Worm (Caenorhabditis elegans) whole organism, late embryonic: Measurements from ENCODE around the gene srx-41.
"Not testable (repeated sequence)": the region's sequence is repeated elsewhere in the genome, so short reads cannot be mapped to it uniquely, and the experiment has no call there.

ENCODE experiments used
- C08G9.2 ChIP-seq: sonication (generic microtip); optimal IDR thresholded peaks from 2 replicates; lab custom pipeline; 2016; ENCODE audit warnings: mild to moderate bottlenecking, missing genetic modification characterization, moderate library complexity, missing compliant biosample characterization
- F13H6.1 ChIP-seq: sonication (generic microtip); optimal IDR thresholded peaks from 2 replicates; lab custom pipeline; 2016; ENCODE audit warnings: missing genetic modification characterization, missing compliant biosample characterization
- K09A11.1 ChIP-seq: sonication (generic microtip); optimal IDR thresholded peaks from 2 replicates; lab custom pipeline; 2017; ENCODE audit warnings: antibody characterized with exemption, mild to moderate bottlenecking, missing genetic modification characterization, missing compliant biosample characterization; ENCODE audit not compliant: insufficient read depth
- Y22D7AL.16 ChIP-seq: sonication (generic microtip); optimal IDR thresholded peaks from 2 replicates; lab custom pipeline; 2016; ENCODE audit warnings: missing genetic modification characterization, missing compliant biosample characterization
- ahr-1 ChIP-seq: sonication (generic microtip); optimal IDR thresholded peaks from 2 replicates; lab custom pipeline; 2016; ENCODE audit warnings: missing genetic modification characterization, missing compliant biosample characterization
- ceh-14 ChIP-seq: sonication (generic microtip); optimal IDR thresholded peaks from 2 replicates; lab custom pipeline; 2016; ENCODE audit warnings: missing genotype, missing genetic modification characterization, missing compliant biosample characterization
- ceh-2 ChIP-seq: sonication (generic microtip); optimal IDR thresholded peaks from 2 replicates; lab custom pipeline; 2016; ENCODE audit warnings: missing genotype, missing genetic modification characterization, missing compliant biosample characterization
- ceh-22 ChIP-seq: sonication (generic microtip); optimal IDR thresholded peaks from 2 replicates; lab custom pipeline; 2017; ENCODE audit warnings: missing biosample characterization, missing genetic modification characterization
- ceh-24 ChIP-seq: sonication (generic microtip); optimal IDR thresholded peaks from 2 replicates; lab custom pipeline; 2016; ENCODE audit warnings: mild to moderate bottlenecking, missing genetic modification characterization, missing compliant biosample characterization
- ceh-30 ChIP-seq: fragments of 150-350 bp; optimal IDR thresholded peaks from 2 replicates; lab custom pipeline; 2014; ENCODE audit warnings: missing biosample characterization, missing genetic modification characterization
- ceh-34 ChIP-seq: sonication (generic microtip); optimal IDR thresholded peaks from 2 replicates; lab custom pipeline; 2016; ENCODE audit warnings: mild to moderate bottlenecking, missing genetic modification characterization, missing compliant biosample characterization
- ceh-48 ChIP-seq: sonication (generic microtip); optimal IDR thresholded peaks from 2 replicates; lab custom pipeline; 2016; ENCODE audit warnings: missing genetic modification characterization, inconsistent platforms, missing compliant biosample characterization
- ceh-9 ChIP-seq: sonication (generic microtip); optimal IDR thresholded peaks from 2 replicates; lab custom pipeline; 2016; ENCODE audit warnings: mild to moderate bottlenecking, missing genetic modification characterization, inconsistent platforms, missing compliant biosample characterization
- che-1 ChIP-seq: sonication (generic microtip); optimal IDR thresholded peaks from 2 replicates; lab custom pipeline; 2016; ENCODE audit warnings: mild to moderate bottlenecking, missing genetic modification characterization, missing compliant biosample characterization
- eyg-1 ChIP-seq: sonication (generic microtip); optimal IDR thresholded peaks from 2 replicates; lab custom pipeline; 2016; ENCODE audit warnings: missing genotype, missing genetic modification characterization, missing compliant biosample characterization
- fax-1 ChIP-seq: sonication (generic microtip); optimal IDR thresholded peaks from 2 replicates; lab custom pipeline; 2016; ENCODE audit warnings: missing genotype, missing genetic modification characterization, missing compliant biosample characterization
- fkh-10 ChIP-seq: fragments of 150-350 bp; optimal IDR thresholded peaks from 2 replicates; lab custom pipeline; 2014; ENCODE audit warnings: missing biosample characterization, missing genetic modification reagents, missing genetic modification characterization
- hlh-15 ChIP-seq: sonication (generic microtip); optimal IDR thresholded peaks from 2 replicates; lab custom pipeline; 2016; ENCODE audit warnings: missing genetic modification characterization, missing compliant biosample characterization
- hlh-30 ChIP-seq: sonication (generic microtip); optimal IDR thresholded peaks from 2 replicates; lab custom pipeline; 2017; ENCODE audit warnings: antibody characterized with exemption, missing genetic modification characterization, missing compliant biosample characterization; ENCODE audit not compliant: insufficient read depth
- hlh-6 ChIP-seq: sonication (generic microtip); optimal IDR thresholded peaks from 2 replicates; lab custom pipeline; 2016; ENCODE audit warnings: missing genotype, missing genetic modification characterization, missing compliant biosample characterization
- nhr-232 ChIP-seq: sonication (generic microtip); optimal IDR thresholded peaks from 2 replicates; lab custom pipeline; 2016; ENCODE audit warnings: missing genetic modification characterization, missing compliant biosample characterization
- npax-4 ChIP-seq: sonication (generic microtip); optimal IDR thresholded peaks from 2 replicates; lab custom pipeline; 2016; ENCODE audit warnings: missing genetic modification characterization, missing compliant biosample characterization
- pat-9 ChIP-seq: fragments of 200-800 bp; sonication (Bioruptor generic); optimal IDR thresholded peaks from 2 replicates; lab custom pipeline; 2018; ENCODE audit warnings: mild to moderate bottlenecking, missing genetic modification characterization, moderate library complexity, missing compliant biosample characterization
- pha-2 ChIP-seq: sonication (generic microtip); optimal IDR thresholded peaks from 2 replicates; lab custom pipeline; 2017; ENCODE audit warnings: mild to moderate bottlenecking, missing genetic modification characterization, missing compliant biosample characterization
- pqm-1 ChIP-seq: sonication (generic microtip); optimal IDR thresholded peaks from 2 replicates; lab custom pipeline; 2016; ENCODE audit warnings: missing genetic modification characterization, missing compliant biosample characterization
- pros-1 ChIP-seq: fragments of 150-350 bp; optimal IDR thresholded peaks from 2 replicates; lab custom pipeline; 2014; ENCODE audit warnings: missing biosample characterization, missing genetic modification reagents, missing genetic modification characterization
- ref-2 ChIP-seq: sonication (generic microtip); optimal IDR thresholded peaks from 2 replicates; lab custom pipeline; 2016; ENCODE audit warnings: missing genetic modification characterization, missing compliant biosample characterization
- sdc-2 ChIP-seq: sonication (generic microtip); optimal IDR thresholded peaks from 2 replicates; lab custom pipeline; 2016; ENCODE audit warnings: missing genotype, missing genetic modification characterization, missing compliant biosample characterization
- sox-2 ChIP-seq: fragments of 200-800 bp; sonication (Bioruptor generic); IDR thresholded peaks from 2 replicates; pipeline ENCODE4 v1.3.6; 2022; ENCODE audit warnings: missing genetic modification reagents, missing genetic modification characterization, missing compliant biosample characterization
- syd-9 ChIP-seq: sonication (generic microtip); optimal IDR thresholded peaks from 2 replicates; lab custom pipeline; 2016; ENCODE audit warnings: mild to moderate bottlenecking, missing genetic modification characterization, moderate library complexity, missing compliant biosample characterization
- tbx-2 ChIP-seq: sonication (generic microtip); optimal IDR thresholded peaks from 2 replicates; lab custom pipeline; 2016; ENCODE audit warnings: missing genetic modification characterization, missing compliant biosample characterization
- tbx-7 ChIP-seq: sonication (generic microtip); optimal IDR thresholded peaks from 2 replicates; lab custom pipeline; 2016; ENCODE audit warnings: missing genotype, missing genetic modification characterization, missing compliant biosample characterization
- unc-3 ChIP-seq, 2 experiments: fragments of 200-800 bp in 1 of 2; sonication (Bioruptor generic) in 1 of 2; sonication (generic microtip) in 1 of 2; conservative IDR thresholded peaks in 1 of 2; optimal IDR thresholded peaks in 1 of 2; 2 replicates each; pipeline versions ENCODE4 v1.3.6 to Lab custom; 2016 to 2022; ENCODE audit warnings: missing compliant biosample characterization in 2 of 2, missing genetic modification characterization in 2 of 2, missing genetic modification reagents in 1 of 2
- zip-5 ChIP-seq: sonication (generic microtip); optimal IDR thresholded peaks from 2 replicates; lab custom pipeline; 2016; ENCODE audit warnings: missing genetic modification characterization, missing compliant biosample characterization
- ztf-16 ChIP-seq: sonication (generic microtip); optimal IDR thresholded peaks from 2 replicates; lab custom pipeline; 2017; ENCODE audit warnings: missing genetic modification characterization, missing compliant biosample characterization

srx-41 gene

ce11 chrV:3597052-3597451 is 39.9 kb downstream of the srx-41 start, which contains the start of gene srh-212:
Gene srh-212 (minus strand): TSS chrV:3597152.
- TF ChIP-seq ceh-2 (tag; lab: Kevin White, UChicago); pros-1; hlh-15: not testable (repeated sequence)

ce11 chrV:3594936-3595335 is 42.0 kb downstream of the srx-41 start, which contains the start of gene srh-213:
Gene srh-213 (minus strand): TSS chrV:3595036.
- TF ChIP-seq ceh-22 (tag; lab: Kevin White, UChicago) (no peak), ref-2 (tag; lab: Kevin White, UChicago) (no peak), hlh-6 (tag; lab: Kevin White, UChicago) (no peak), tbx-2 (tag; lab: Kevin White, UChicago) (no peak), ceh-14 (tag; lab: Kevin White, UChicago) (no peak), K09A11.1 (tag; lab: Kevin White, UChicago) (no peak), nhr-232 (tag; lab: Kevin White, UChicago) (no peak), pros-1 (no peak), ceh-48 (tag; lab: Kevin White, UChicago) (no peak), ahr-1 (no peak), che-1 (tag; lab: Kevin White, UChicago) (no peak), sdc-2 (no peak), ceh-30 (tag; lab: Kevin White, UChicago) (no peak), Y22D7AL.16 (tag; lab: Kevin White, UChicago) (no peak), ztf-16 (no peak), fkh-10 (no peak), ceh-24 (tag; lab: Kevin White, UChicago) (no peak), unc-3 (GFP tag; conservative IDR thresholded peaks at IDR 0.05; lab: Robert Waterston, UW) (no peak), unc-3 (tag; optimal IDR thresholded peaks at IDR 0.05; lab: Kevin White, UChicago) (no peak), pqm-1 (no peak)
- TF ChIP-seq, all 69 proteins: peak for 0

- no peak for TF ChIP-seq fax-1 (tag; lab: Kevin White, UChicago)
- TF ChIP-seq npax-4 (tag; lab: Kevin White, UChicago): no peak
- TF ChIP-seq ceh-2 (tag; lab: Kevin White, UChicago): no peak
- TF ChIP-seq fkh-10: no peak
- no peak for TF ChIP-seq C08G9.2 (tag; lab: Kevin White, UChicago)
- TF ChIP-seq ceh-48 (tag; lab: Kevin White, UChicago): no peak
- TF ChIP-seq hlh-6 (tag; lab: Kevin White, UChicago): no peak
- TF ChIP-seq pha-2 (tag; lab: Kevin White, UChicago): no peak
- TF ChIP-seq pat-9 (tag; lab: Kevin White, UChicago): no peak
- TF ChIP-seq F13H6.1: no peak
- no peak for TF ChIP-seq ztf-16
- TF ChIP-seq eyg-1: no peak
- TF ChIP-seq syd-9 (tag; lab: Kevin White, UChicago): no peak
- TF ChIP-seq sox-2: no peak
- TF ChIP-seq zip-5 (tag; lab: Kevin White, UChicago): no peak
- TF ChIP-seq ref-2 (tag; lab: Kevin White, UChicago): no peak
- no peak for TF ChIP-seq che-1 (tag; lab: Kevin White, UChicago)
- TF ChIP-seq ceh-9 (tag; lab: Kevin White, UChicago): no peak
- no peak for TF ChIP-seq hlh-30
- no peak for TF ChIP-seq tbx-7 (tag; lab: Kevin White, UChicago)
Measured at ce11 chrV:3592099-3592498, 44.9 kb downstream of the srx-41 start, which contains the start of gene T22F3.12. Gene T22F3.12 (minus strand): TSS chrV:3592199.

- TF ChIP-seq ceh-22 (tag; lab: Kevin White, UChicago) (no peak), ceh-34 (tag; lab: Kevin White, UChicago) (no peak), tbx-7 (tag; lab: Kevin White, UChicago) (no peak), pha-2 (tag; lab: Kevin White, UChicago) (no peak), che-1 (tag; lab: Kevin White, UChicago) (no peak), zip-5 (tag; lab: Kevin White, UChicago) (no peak)
- TF ChIP-seq, all 69 proteins: peak for 0
Measured at ce11 chrV:3588223-3588622, 48.8 kb downstream of the srx-41 start.
